Fruit fly (Drosophila melanogaster) whole organism, embryonic: Measurements from ENCODE around the gene CG34126.

Experiments
- B-H2 ChIP-seq: fragments of 200-800 bp; sonication (Bioruptor generic); optimal IDR thresholded peaks from 2 replicates; lab custom pipeline; 2018; ENCODE audit warnings: missing biosample characterization, mild to moderate bottlenecking, missing genetic modification characterization
- Bgb ChIP-seq: fragments of 200-800 bp; sonication (Bioruptor generic); IDR thresholded peaks from 2 replicates; pipeline ENCODE4 v1.3.6; 2022; ENCODE audit warnings: missing biosample characterization, missing genetic modification characterization; ENCODE audit not compliant: partially characterized antibody
- CG11085 ChIP-seq: fragments of 200-800 bp; sonication (Bioruptor generic); IDR thresholded peaks from 2 replicates; pipeline ENCODE4 v1.3.6; 2022; ENCODE audit warnings: missing biosample characterization, missing genetic modification characterization
- CG11560 ChIP-seq: fragments of 200-800 bp; sonication (Bioruptor generic); IDR thresholded peaks from 3 replicates; pipeline ENCODE4 v1.3.6; 2022; ENCODE audit warnings: missing biosample characterization, missing genetic modification characterization
- CG13894 ChIP-seq: fragments of 200-800 bp; sonication (Bioruptor generic); optimal IDR thresholded peaks from 3 replicates; lab custom pipeline; 2018; ENCODE audit warnings: missing biosample characterization, mild to moderate bottlenecking, missing genetic modification characterization, moderate library complexity
- CG14667 ChIP-seq: fragments of 200-800 bp; sonication (Bioruptor generic); IDR thresholded peaks from 2 replicates; pipeline ENCODE4 v1.3.6; 2022; ENCODE audit warnings: missing biosample characterization, missing genetic modification characterization
- CG16779 ChIP-seq: fragments of 200-800 bp; sonication (Bioruptor generic); IDR thresholded peaks from 2 replicates; pipeline ENCODE4 v1.3.6; 2022; ENCODE audit warnings: missing biosample characterization, missing genetic modification characterization
- CG16863 ChIP-seq: fragments of 200-800 bp; sonication (Bioruptor generic); optimal IDR thresholded peaks from 3 replicates; lab custom pipeline; 2016; ENCODE audit warnings: missing biosample characterization, missing genetic modification characterization
- CG18619 ChIP-seq: fragments of 200-800 bp; sonication (Bioruptor generic); optimal IDR thresholded peaks from 3 replicates; lab custom pipeline; 2017; ENCODE audit warnings: missing biosample characterization, mild to moderate bottlenecking, missing genetic modification characterization
- CG18764 ChIP-seq: fragments of 200-800 bp; sonication (Bioruptor generic); optimal IDR thresholded peaks from 3 replicates; lab custom pipeline; 2016; ENCODE audit warnings: missing biosample characterization, missing genetic modification characterization
- CG2129 ChIP-seq: fragments of 200-800 bp; sonication (Bioruptor generic); IDR thresholded peaks from 2 replicates; pipeline ENCODE4 v1.3.6; 2022; ENCODE audit warnings: missing biosample characterization, missing genetic modification characterization; ENCODE audit not compliant: partially characterized antibody
- CG2199 ChIP-seq: fragments of 200-800 bp; sonication (Bioruptor generic); IDR thresholded peaks from 3 replicates; pipeline ENCODE4 v1.3.6; 2022; ENCODE audit warnings: missing biosample characterization, missing genetic modification characterization
- CG2202 ChIP-seq: fragments of 200-800 bp; sonication (Bioruptor generic); optimal IDR thresholded peaks from 2 replicates; lab custom pipeline; 2018; ENCODE audit warnings: missing biosample characterization, mild to moderate bottlenecking, missing genetic modification characterization
- CG33213 ChIP-seq: fragments of 200-800 bp; sonication (Bioruptor generic); optimal IDR thresholded peaks from 3 replicates; lab custom pipeline; 2016; ENCODE audit warnings: missing biosample characterization, missing genetic modification characterization
- CG4282 ChIP-seq: fragments of 200-800 bp; sonication (Bioruptor generic); optimal IDR thresholded peaks from 2 replicates; lab custom pipeline; 2016; ENCODE audit warnings: missing biosample characterization, missing genetic modification characterization
- CG4730 ChIP-seq: fragments of 200-800 bp; sonication (Bioruptor generic); IDR thresholded peaks from 2 replicates; pipeline ENCODE4 v1.3.6; 2022; ENCODE audit warnings: missing biosample characterization, missing genetic modification characterization
- CG4854 ChIP-seq: fragments of 200-800 bp; sonication (Bioruptor generic); optimal IDR thresholded peaks from 2 replicates; lab custom pipeline; 2016; ENCODE audit warnings: missing biosample characterization, missing genetic modification characterization, inconsistent platforms
- CG6689 ChIP-seq: fragments of 200-800 bp; sonication (Bioruptor generic); IDR thresholded peaks from 2 replicates; pipeline ENCODE4 v1.3.6; 2022; ENCODE audit warnings: missing biosample characterization, missing genetic modification characterization
- CG7556 ChIP-seq: fragments of 200-800 bp; sonication (Bioruptor generic); optimal IDR thresholded peaks from 2 replicates; lab custom pipeline; 2017; ENCODE audit warnings: missing biosample characterization, mild to moderate bottlenecking, missing genetic modification characterization
- CG8359 ChIP-seq: fragments of 200-800 bp; sonication (Bioruptor generic); optimal IDR thresholded peaks from 2 replicates; lab custom pipeline; 2017; ENCODE audit warnings: missing biosample characterization, mild to moderate bottlenecking, missing genetic modification characterization, borderline replicate concordance
- Chrac-16 ChIP-seq: fragments of 200-800 bp; sonication (Bioruptor generic); optimal IDR thresholded peaks from 3 replicates; lab custom pipeline; 2016; ENCODE audit warnings: missing biosample characterization, missing genetic modification characterization
- D19B ChIP-seq: fragments of 200-800 bp; sonication (Bioruptor generic); optimal IDR thresholded peaks from 2 replicates; lab custom pipeline; 2017; ENCODE audit warnings: missing biosample characterization, mild to moderate bottlenecking, missing genetic modification characterization
- Dref ChIP-seq: fragments of 200-800 bp; sonication (Bioruptor generic); IDR thresholded peaks from 2 replicates; pipeline ENCODE4 v1.3.6; 2022; ENCODE audit warnings: missing biosample characterization, missing genetic modification characterization
- Ets65A ChIP-seq: fragments of 200-800 bp; sonication (Bioruptor generic); peaks from one replicate; lab custom pipeline; 2016; ENCODE audit warnings: missing biosample characterization, missing genetic modification characterization
- Gsc ChIP-seq: fragments of 200-800 bp; sonication (Bioruptor generic); IDR thresholded peaks from 2 replicates; pipeline ENCODE4 v1.3.6; 2022; ENCODE audit warnings: missing biosample characterization, missing genetic modification characterization
- HLHmδ ChIP-seq: fragments of 200-800 bp; sonication (Bioruptor generic); optimal IDR thresholded peaks from 2 replicates; lab custom pipeline; 2018; ENCODE audit warnings: missing biosample characterization, mild to moderate bottlenecking, missing genetic modification characterization, moderate library complexity
- HmgD ChIP-seq: fragments of 200-800 bp; sonication (Bioruptor generic); optimal IDR thresholded peaks from 3 replicates; lab custom pipeline; 2016; ENCODE audit warnings: missing biosample characterization, missing genetic modification characterization
- Hmr ChIP-seq: fragments of 200-800 bp; sonication (Bioruptor generic); optimal IDR thresholded peaks from 3 replicates; lab custom pipeline; 2017; ENCODE audit warnings: mild to moderate bottlenecking, missing biosample characterization, missing genetic modification reagents, missing genetic modification characterization
- Hmx ChIP-seq: fragments of 200-800 bp; sonication (Bioruptor generic); optimal IDR thresholded peaks from 2 replicates; lab custom pipeline; 2016; ENCODE audit warnings: missing biosample characterization, missing genetic modification characterization
- MBD-R2 ChIP-seq: fragments of 200-800 bp; sonication (Bioruptor generic); IDR thresholded peaks from 2 replicates; pipeline ENCODE4 v1.3.6; 2022; ENCODE audit warnings: missing biosample characterization, missing genetic modification characterization
- Med ChIP-seq: fragments of 200-800 bp; sonication (Bioruptor generic); peaks from one replicate; lab custom pipeline; 2016; ENCODE audit warnings: missing biosample characterization, missing genetic modification characterization, mild to moderate bottlenecking, inconsistent platforms, moderate library complexity
- Sry-β ChIP-seq: fragments of 200-800 bp; sonication (Bioruptor generic); optimal IDR thresholded peaks from 2 replicates; lab custom pipeline; 2018; ENCODE audit warnings: missing biosample characterization, mild to moderate bottlenecking, missing genetic modification characterization, moderate library complexity
- Taf1 ChIP-seq: fragments of 200-800 bp; sonication (Bioruptor generic); IDR thresholded peaks from 2 replicates; pipeline ENCODE4 v1.3.6; 2022; ENCODE audit warnings: missing biosample characterization, missing genetic modification characterization
- ase ChIP-seq: fragments of 200-800 bp; sonication (Bioruptor generic); IDR thresholded peaks from 3 replicates; pipeline ENCODE4 v1.3.6; 2022; ENCODE audit warnings: missing biosample characterization, missing genetic modification characterization
- br ChIP-seq: fragments of >200 bp; optimal IDR thresholded peaks from 2 replicates; lab custom pipeline; 2017
- cas ChIP-seq: fragments of 200-800 bp; sonication (Bioruptor generic); IDR thresholded peaks from 2 replicates; pipeline ENCODE4 v1.3.6; 2022; ENCODE audit warnings: missing biosample characterization, missing genetic modification characterization
- gem ChIP-seq: fragments of 200-800 bp; sonication (Bioruptor generic); optimal IDR thresholded peaks from 2 replicates; lab custom pipeline; 2019; ENCODE audit warnings: missing biosample characterization, mild to moderate bottlenecking, missing genetic modification characterization, moderate library complexity
- gro ChIP-seq: fragments of 200-800 bp; sonication (Bioruptor generic); optimal IDR thresholded peaks from 2 replicates; lab custom pipeline; 2016; ENCODE audit warnings: missing biosample characterization, missing genetic modification characterization
- hb ChIP-seq: fragments of 200-800 bp; sonication (Bioruptor generic); IDR thresholded peaks from 3 replicates; pipeline ENCODE4 v1.3.6; 2022; ENCODE audit warnings: missing biosample characterization, missing genetic modification characterization; ENCODE audit not compliant: partially characterized antibody
- inv ChIP-seq: fragments of 200-800 bp; sonication (Bioruptor generic); IDR thresholded peaks from 2 replicates; pipeline ENCODE4 v1.3.6; 2022; ENCODE audit warnings: missing biosample characterization, missing genetic modification characterization; ENCODE audit not compliant: partially characterized antibody
- lab ChIP-seq: fragments of 200-800 bp; sonication (Bioruptor generic); optimal IDR thresholded peaks from 3 replicates; lab custom pipeline; 2017; ENCODE audit warnings: missing biosample characterization, missing genetic modification characterization, mild to moderate bottlenecking, moderate library complexity, missing genetic modification reagents
- p53 ChIP-seq: fragments of 200-800 bp; sonication (Bioruptor generic); optimal IDR thresholded peaks from 2 replicates; lab custom pipeline; 2016; ENCODE audit warnings: missing biosample characterization, missing genetic modification characterization
- pros ChIP-seq: fragments of 200-800 bp; sonication (Bioruptor generic); optimal IDR thresholded peaks from 3 replicates; lab custom pipeline; 2019; ENCODE audit warnings: missing biosample characterization, mild to moderate bottlenecking, missing genetic modification characterization, moderate library complexity
- ranshi ChIP-seq: fragments of 200-800 bp; sonication (Bioruptor generic); IDR thresholded peaks from 2 replicates; pipeline ENCODE4 v1.3.6; 2022; ENCODE audit warnings: missing biosample characterization, missing genetic modification characterization
- rib ChIP-seq: fragments of 200-800 bp; sonication (Bioruptor generic); IDR thresholded peaks from 2 replicates; pipeline ENCODE4 v1.3.6; 2022; ENCODE audit warnings: missing biosample characterization, missing genetic modification characterization
- run ChIP-seq: fragments of 200-800 bp; sonication (Bioruptor generic); optimal IDR thresholded peaks from 3 replicates; lab custom pipeline; 2018; ENCODE audit warnings: missing biosample characterization, mild to moderate bottlenecking, missing genetic modification characterization
- sqz ChIP-seq: fragments of 200-800 bp; sonication (Bioruptor generic); optimal IDR thresholded peaks from 3 replicates; lab custom pipeline; 2018; ENCODE audit warnings: missing biosample characterization, mild to moderate bottlenecking, missing genetic modification characterization
- tap ChIP-seq: fragments of 200-800 bp; optimal IDR thresholded peaks from 3 replicates; lab custom pipeline; 2019; ENCODE audit warnings: missing biosample characterization, mild to moderate bottlenecking, missing genetic modification characterization, moderate library complexity
- tup ChIP-seq: fragments of 200-800 bp; sonication (Bioruptor generic); optimal IDR thresholded peaks from 2 replicates; lab custom pipeline; 2016; ENCODE audit warnings: missing biosample characterization, mild to moderate bottlenecking, missing genetic modification characterization, moderate library complexity
- wek ChIP-seq: fragments of 200-800 bp; sonication (Bioruptor generic); optimal IDR thresholded peaks from 3 replicates; lab custom pipeline; 2018; ENCODE audit warnings: missing biosample characterization, mild to moderate bottlenecking, missing genetic modification characterization, moderate library complexity

CG34126 gene

dm6 chr2L:4932284-4932683, 49.1 kb upstream of the CG34126 start, which contains the start of gene hoe1:
TSS of gene hoe1 (minus strand) at chr2L:4932384.
- TF ChIP-seq HLHmδ (GFP tag; lab: Kevin White, UChicago) (no peak), HmgD (no peak), CG16863 (GFP tag; lab: Kevin White, UChicago) (no peak), CG6689 (GFP tag; lab: Robert Waterston, UW) (no peak), tup (GFP tag; lab: Kevin White, UChicago) (no peak), CG18764 (GFP tag; lab: Kevin White, UChicago) (no peak), CG8359 (GFP tag; lab: Kevin White, UChicago) (no peak)

DNA sequence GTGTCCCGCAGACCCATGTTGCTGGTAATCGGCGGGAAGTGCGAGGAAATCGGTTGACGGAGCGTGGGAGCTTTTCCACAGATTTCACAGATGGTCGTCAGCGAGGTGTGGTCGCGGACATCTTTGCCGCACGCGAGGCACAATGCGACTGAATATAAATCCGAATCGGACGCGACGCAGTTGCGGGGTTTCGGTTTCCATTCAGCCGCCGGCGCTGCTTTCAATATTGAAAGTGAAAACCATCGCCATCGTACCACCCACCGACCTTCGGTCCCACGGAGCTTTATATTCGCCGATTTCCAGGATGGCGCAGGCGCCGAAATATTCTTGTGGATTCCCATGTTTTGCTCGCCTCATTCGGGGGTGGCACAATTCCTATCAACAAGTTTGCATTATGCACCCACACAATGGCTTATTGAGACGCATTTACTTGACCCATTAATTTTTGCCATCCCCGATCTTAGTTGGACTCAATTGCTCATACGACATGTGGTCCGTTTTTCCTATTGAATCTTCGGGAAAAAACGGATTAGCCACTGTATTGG, 45.0 kb upstream of the CG34126 start, which contains the start of gene hoe2:
TSS of gene hoe2 (minus strand) at position 126 of the 545 bp plus-strand sequence.
- peak; percentile 71 for TF ChIP-seq Hmr
- TF ChIP-seq CG4854 (GFP tag; lab: Kevin White, UChicago), result no peak
- TF ChIP-seq CG13894 (tag; lab: Kevin White, UChicago), result peak; percentile 79
- TF ChIP-seq Taf1 (GFP tag; lab: Robert Waterston, UW), result no peak
- no peak; the same call in 1 of the 2 replicates for TF ChIP-seq ranshi
- TF ChIP-seq ase (GFP tag; lab: Robert Waterston, UW), result no peak
- TF ChIP-seq Sry-β (GFP tag; lab: Kevin White, UChicago), result no peak
- TF ChIP-seq CG2199 (GFP tag; lab: Robert Waterston, UW), result no peak
- no peak for TF ChIP-seq CG11560 (tag; lab: Robert Waterston, UW)
- TF ChIP-seq Hmx (GFP tag; lab: Kevin White, UChicago), result no peak
- no peak for TF ChIP-seq pros (GFP tag; lab: Kevin White, UChicago)
- no peak for TF ChIP-seq CG11085 (GFP tag; lab: Robert Waterston, UW)
- no peak for TF ChIP-seq rib (GFP tag; lab: Robert Waterston, UW)
- TF ChIP-seq MBD-R2 (GFP tag; lab: Robert Waterston, UW), result no peak
- TF ChIP-seq tap (tag; lab: Kevin White, UChicago), result no peak
- TF ChIP-seq Bgb (GFP tag; lab: Robert Waterston, UW), result no peak
- no peak for TF ChIP-seq CG4282 (GFP tag; lab: Kevin White, UChicago)
- TF ChIP-seq CG33213 (GFP tag; lab: Kevin White, UChicago), result no peak
- TF ChIP-seq CG14667 (GFP tag; lab: Robert Waterston, UW), result no peak
- TF ChIP-seq CG2129, result no peak
- no peak for TF ChIP-seq gem (tag; lab: Kevin White, UChicago)
- no peak for TF ChIP-seq B-H2
- TF ChIP-seq run (tag; lab: Kevin White, UChicago), result no peak
- TF ChIP-seq sqz (GFP tag; lab: Kevin White, UChicago), result no peak
- TF ChIP-seq cas (GFP tag; lab: Robert Waterston, UW), result no peak
- TF ChIP-seq Gsc (GFP tag; lab: Robert Waterston, UW), result no peak
- 0 out of 2 replicates have a peak, but pooled peaks have one; percentile 29 for TF ChIP-seq CG16779
- TF ChIP-seq br (lab: Kevin White, UChicago), result no peak
- TF ChIP-seq gro (GFP tag; lab: Kevin White, UChicago), result no peak
- no peak for TF ChIP-seq wek (GFP tag; lab: Kevin White, UChicago)
- no peak for TF ChIP-seq inv (GFP tag; lab: Robert Waterston, UW)
- TF ChIP-seq Med, result peak; percentile 38
- peak; percentile 11; the same call in 1 of the 2 replicates for TF ChIP-seq Dref (GFP tag; lab: Robert Waterston, UW)
- TF ChIP-seq hb (GFP tag; lab: Robert Waterston, UW), result no peak
- TF ChIP-seq D19B (GFP tag; lab: Kevin White, UChicago), result no peak
- TF ChIP-seq CG4730 (GFP tag; lab: Robert Waterston, UW), result no peak
- no peak for TF ChIP-seq CG18619 (GFP tag; lab: Kevin White, UChicago)
- TF ChIP-seq Chrac-16 (GFP tag; lab: Kevin White, UChicago), result no peak
- TF ChIP-seq HLHmδ (GFP tag; lab: Kevin White, UChicago), result no peak
- TF ChIP-seq CG7556, result no peak
- no peak for TF ChIP-seq p53
- peak; percentile 18 for TF ChIP-seq Ets65A (GFP tag; lab: Kevin White, UChicago)
- TF ChIP-seq CG2202 (tag; lab: Kevin White, UChicago), result no peak
- peak; percentile 55 for TF ChIP-seq lab
